Fruit fly (Drosophila melanogaster): Measurements from ENCODE around the gene CG7194.
A peak's percentile ranks its signal among the peaks of the same experiment; 100 is the strongest.

The CG7194 gene

dm6 chr3L:8303912-8304311 lies at the start of gene CG7194, which contains the start of gene Sbp2 (continued):
- no peak for TF ChIP-seq Tbp (GFP tag; optimal IDR thresholded peaks at IDR 0.05)
- no peak for TF ChIP-seq repo (GFP tag; optimal IDR thresholded peaks at IDR 0.05)
- TF ChIP-seq E2f2 (GFP tag; IDR thresholded peaks at IDR 0.05), result peak; percentile 69
- no peak for TF ChIP-seq sisA (GFP tag; IDR thresholded peaks at IDR 0.05)
- no peak for TF ChIP-seq Bdp1 (GFP tag; optimal IDR thresholded peaks at IDR 0.05)
- peak; percentile 7; the same call in 1 of the 2 replicates for TF ChIP-seq bbx (GFP tag; IDR thresholded peaks at IDR 0.05; ENCODE audit: partially characterized antibody)
- no peak for TF ChIP-seq sd (tag; optimal IDR thresholded peaks at IDR 0.05)
- TF ChIP-seq CG7556 (GFP tag; optimal IDR thresholded peaks at IDR 0.05), result no peak
- no peak for TF ChIP-seq caup (GFP tag; optimal IDR thresholded peaks at IDR 0.05; ENCODE audit: severe bottlenecking)
- no peak for TF ChIP-seq CG12299 (tag; optimal IDR thresholded peaks at IDR 0.05)
- TF ChIP-seq CTCF (GFP tag; optimal IDR thresholded peaks at IDR 0.05), result peak; percentile 47
- TF ChIP-seq MBD-R2 (GFP tag; IDR thresholded peaks at IDR 0.05), result peak; percentile 49
- no peak for TF ChIP-seq CG8944 (GFP tag; optimal IDR thresholded peaks at IDR 0.05)
- no peak for TF ChIP-seq CG17361 (GFP tag; IDR thresholded peaks at IDR 0.05)
- no peak for TF ChIP-seq Lim3 (GFP tag; IDR thresholded peaks at IDR 0.05)
- TF ChIP-seq sima (GFP tag; optimal IDR thresholded peaks at IDR 0.05), result no peak
- TF ChIP-seq Myb (GFP tag; optimal IDR thresholded peaks at IDR 0.05), result no peak
- TF ChIP-seq row (GFP tag; IDR thresholded peaks at IDR 0.05), result peak; percentile 23; the same call in 1 of the 3 replicates
- no peak for TF ChIP-seq dpn (GFP tag; optimal IDR thresholded peaks at IDR 0.05)
- no peak for TF ChIP-seq HLH54F (GFP tag; optimal IDR thresholded peaks at IDR 0.05)
- TF ChIP-seq CG10431 (GFP tag; optimal IDR thresholded peaks at IDR 0.05), result no peak
- no peak for TF ChIP-seq peb (GFP tag; IDR thresholded peaks at IDR 0.05)
- TF ChIP-seq ash1 (GFP tag; optimal IDR thresholded peaks at IDR 0.05), result no peak
- peak; percentile 37; the same call in 1 of the 4 replicates for TF ChIP-seq Dll (GFP tag; IDR thresholded peaks at IDR 0.05; ENCODE audit: partially characterized antibody)
- peak; percentile 16 for TF ChIP-seq gfzf (GFP tag; optimal IDR thresholded peaks at IDR 0.05)
- TF ChIP-seq CG14667 (GFP tag; IDR thresholded peaks at IDR 0.05), result no peak
- no peak for TF ChIP-seq CG11696 (GFP tag; IDR thresholded peaks at IDR 0.05)
- peak; percentile 28 for TF ChIP-seq pzg (GFP tag; optimal IDR thresholded peaks at IDR 0.05)
- no peak for TF ChIP-seq CG10959 (GFP tag; IDR thresholded peaks at IDR 0.05)

- TF ChIP-seq BEAF-32 (GFP tag; optimal IDR thresholded peaks at IDR 0.05) (no peak), org-1 (GFP tag; optimal IDR thresholded peaks at IDR 0.05) (peak; percentile 36), CG3726 (GFP tag; IDR thresholded peaks at IDR 0.05) (0 out of 3 replicates have a peak, but pooled peaks have one; percentile 48), fd3F (GFP tag; optimal IDR thresholded peaks at IDR 0.05) (peak; percentile 17), wek (GFP tag; optimal IDR thresholded peaks at IDR 0.05) (peak; percentile 73), Sin3A (optimal IDR thresholded peaks at IDR 0.05) (no peak), z (GFP tag; IDR thresholded peaks at IDR 0.05) (0 out of 3 replicates have a peak, but pooled peaks have one; percentile 28), oc (tag; optimal IDR thresholded peaks at IDR 0.05) (peak; percentile 23), CG9727 (GFP tag; optimal IDR thresholded peaks at IDR 0.05) (peak; percentile 12), gce (GFP tag; IDR thresholded peaks at IDR 0.05) (peak; percentile 79; the same call in 2 of the 3 replicates), CG12659 (GFP tag; optimal IDR thresholded peaks at IDR 0.05) (peak; percentile 2), NC2α (GFP tag; optimal IDR thresholded peaks at IDR 0.05) (peak; percentile 17), pho (GFP tag; optimal IDR thresholded peaks at IDR 0.05) (peak; percentile 18), Rfx (GFP tag; IDR thresholded peaks at IDR 0.05) (peak; percentile 51; the same call in 1 of the 2 replicates), CG7357 (GFP tag; IDR thresholded peaks at IDR 0.05) (no peak), chinmo (GFP tag; IDR thresholded peaks at IDR 0.05; ENCODE audit: partially characterized antibody) (0 out of 4 replicates have a peak, but pooled peaks have one; percentile 52), CG6683 (GFP tag; optimal IDR thresholded peaks at IDR 0.05) (peak; percentile 15), Adf1 (GFP tag; IDR thresholded peaks at IDR 0.05) (peak; percentile 9; the same call in 1 of the 2 replicates), HHEX (GFP tag; optimal IDR thresholded peaks at IDR 0.05) (peak; percentile 51), CG6765 (GFP tag; optimal IDR thresholded peaks at IDR 0.05) (peak; percentile 51), CG31365 (tag; optimal IDR thresholded peaks at IDR 0.05) (peak; percentile 30), CG14014 (GFP tag; IDR thresholded peaks at IDR 0.05) (peak; percentile 48; the same call in 1 of the 2 replicates), bcd (GFP tag; optimal IDR thresholded peaks at IDR 0.05) (peak; percentile 20), gsb (GFP tag; IDR thresholded peaks at IDR 0.05) (peak; percentile 49)
Measured at dm6 chr3L:8347346-8347745, 43.5 kb upstream of the CG7194 start.

All from whole organism, embryonic.